Fruit fly (Drosophila melanogaster) whole organism: ENCODE data around the gene CG13239.

Experiments used
- Dll ChIP-seq: fragments of >200 bp; optimal IDR thresholded peaks from 2 replicates; lab custom pipeline; 2017
- EcR ChIP-seq, 2 experiments: fragments of >200 bp; optimal IDR thresholded peaks; 2 replicates each; lab custom pipeline; 2017; ENCODE audit warnings: missing biosample characterization in 2 of 2, missing genetic modification characterization in 2 of 2, missing genetic modification reagents in 2 of 2
- pan ChIP-seq: fragments of >200 bp; optimal IDR thresholded peaks from 2 replicates; lab custom pipeline; 2017
- psq ChIP-seq: fragments of >200 bp; optimal IDR thresholded peaks from 2 replicates; lab custom pipeline; 2017
- usp ChIP-seq: fragments of >200 bp; optimal IDR thresholded peaks from 2 replicates; lab custom pipeline; 2017; ENCODE audit warnings: missing biosample characterization, missing genetic modification characterization, mixed read lengths

DNA sequence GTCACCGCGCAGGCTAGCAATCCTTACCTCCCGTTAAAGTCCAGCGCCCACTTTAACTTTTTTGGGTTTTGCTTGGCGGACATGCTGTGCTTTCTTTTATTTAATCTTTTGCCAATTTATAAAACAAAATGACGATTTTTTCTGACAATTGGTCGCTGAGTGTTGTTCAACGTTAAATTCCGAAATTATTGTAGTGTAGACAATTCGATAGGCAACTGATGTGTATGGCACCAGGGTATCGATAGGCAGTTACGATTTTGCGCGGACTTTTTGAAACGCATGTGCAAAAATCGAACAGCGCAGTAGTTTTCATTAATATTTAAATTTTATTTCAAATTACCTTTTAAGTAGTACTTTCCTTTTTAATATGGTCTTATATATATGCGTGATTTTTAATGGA, 7.5 kb downstream of the CG13239 start, which contains the start of gene EMC4:
- TF ChIP-seq usp (GFP tag; lab: Kevin White, UChicago) (no peak), Dll (lab: Kevin White, UChicago) (no peak), pan (no peak), psq (lab: Kevin White, UChicago) (no peak), EcR (GFP tag; optimal IDR thresholded peaks at IDR 0.05; lab: Kevin White, UChicago) (no peak)
